Worm (Caenorhabditis elegans): ENCODE results near the gene hil-2.

Gene hil-2

DNA sequence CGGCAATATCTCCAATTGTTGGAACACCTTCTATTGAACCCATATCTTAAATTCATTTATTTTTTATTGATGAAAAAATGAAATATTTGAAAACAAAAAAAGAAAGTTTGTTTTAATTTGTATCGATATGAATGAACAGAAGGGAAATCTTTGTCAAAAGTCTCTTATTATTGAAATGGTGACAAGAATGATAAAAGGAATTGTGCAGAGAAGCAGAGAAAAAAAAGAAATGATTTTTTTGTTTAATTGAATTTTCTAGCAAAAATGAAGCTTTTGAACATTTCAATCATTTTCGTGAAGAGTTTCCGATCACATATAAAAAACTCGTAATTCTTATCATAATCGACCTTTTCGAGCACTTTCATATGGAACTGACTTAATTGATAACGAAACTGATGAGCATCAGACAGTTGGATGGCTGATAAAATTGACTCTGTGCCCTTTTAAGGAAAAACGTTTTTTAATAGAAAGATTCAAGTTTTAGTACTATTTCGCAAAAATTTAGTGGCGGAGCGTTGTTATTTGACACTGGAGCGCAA is 18.3 kb upstream of the hil-2 start, which contains the start of the genes aat-4 and T13A10.1:
TSS of gene aat-4 (minus strand) at position 51 of the 539 bp plus-strand sequence.
TSS of gene T13A10.1 (plus strand) at position 411 of the 539 bp plus-strand sequence.
- TF ChIP-seq elt-2 (tag; optimal IDR thresholded peaks at IDR 0.05) (peak; percentile 78), pag-3 (tag; optimal IDR thresholded peaks at IDR 0.05; ENCODE audit: borderline replicate concordance) (no peak), lim-6 (tag; optimal IDR thresholded peaks at IDR 0.05) (no peak), ceh-48 (tag; optimal IDR thresholded peaks at IDR 0.05) (no peak), zip-5 (tag; optimal IDR thresholded peaks at IDR 0.05) (no peak), ceh-24 (tag; optimal IDR thresholded peaks at IDR 0.05) (no peak)

DNA sequence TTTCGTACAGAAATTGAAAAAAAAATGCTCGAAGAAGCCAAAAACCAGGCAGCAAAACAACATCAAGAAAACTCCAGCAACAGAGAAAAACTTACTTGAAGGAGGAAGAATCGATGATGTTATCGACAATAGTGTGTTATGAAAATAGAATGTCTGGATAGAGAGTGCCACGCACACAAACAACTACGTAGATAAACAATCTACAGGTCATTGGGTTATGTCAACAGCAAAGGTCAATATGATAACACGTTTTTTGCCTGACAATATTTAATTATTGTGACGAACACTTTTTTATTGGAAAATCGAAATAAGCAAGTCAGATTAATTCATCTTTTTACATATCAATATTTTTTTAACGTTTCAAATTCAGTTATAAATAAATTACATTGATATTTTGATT is 14.6 kb upstream of the hil-2 start, which contains the start of gene sams-5:
TSS of gene sams-5 (minus strand) at position 131 of the 400 bp plus-strand sequence.
- TF ChIP-seq ceh-18 (tag; optimal IDR thresholded peaks at IDR 0.05) (no peak), ceh-19 (GFP tag; optimal IDR thresholded peaks at IDR 0.05) (no peak), ceh-14 (tag; optimal IDR thresholded peaks at IDR 0.05) (no peak), sox-4 (tag; optimal IDR thresholded peaks at IDR 0.05) (no peak), ceh-30 (tag; optimal IDR thresholded peaks at IDR 0.05) (no peak), F13H6.1 (tag; optimal IDR thresholded peaks at IDR 0.05) (no peak), elt-2 (tag; optimal IDR thresholded peaks at IDR 0.05) (peak; percentile 58), unc-55 (GFP tag; optimal IDR thresholded peaks at IDR 0.05) (no peak), Y22D7AL.16 (tag; optimal IDR thresholded peaks at IDR 0.05) (no peak)

DNA sequence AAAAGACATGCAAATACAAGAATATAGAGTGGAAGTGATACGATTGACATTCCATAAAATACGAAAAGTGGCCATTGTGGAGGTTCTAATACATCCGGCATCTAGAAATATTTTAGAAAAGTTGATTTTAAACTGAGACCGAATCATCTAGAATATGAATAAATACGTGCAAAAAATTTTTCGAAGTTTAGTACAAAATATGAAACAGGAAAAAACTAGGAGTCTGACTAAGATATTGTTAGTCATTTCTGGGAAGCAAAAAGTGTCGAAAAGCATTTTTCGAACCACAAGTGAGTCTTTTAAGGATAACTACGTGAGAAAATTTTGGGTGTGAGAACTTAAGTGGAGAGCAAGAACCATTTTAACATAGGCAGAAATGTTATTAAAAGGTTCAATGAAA is 11.9 kb upstream of the hil-2 start, which contains the start of gene srv-32:
TSS of gene srv-32 (minus strand) at position 101 of the 400 bp plus-strand sequence.
- no peak for TF ChIP-seq ceh-30 (tag; optimal IDR thresholded peaks at IDR 0.05)
- TF ChIP-seq fkh-6 (tag; optimal IDR thresholded peaks at IDR 0.05): no peak
- no peak for TF ChIP-seq ref-2 (tag; optimal IDR thresholded peaks at IDR 0.05)
- no peak for TF ChIP-seq ceh-31 (tag; optimal IDR thresholded peaks at IDR 0.05)
- TF ChIP-seq K09A11.1 (tag; optimal IDR thresholded peaks at IDR 0.05; ENCODE audit: insufficient read depth): no peak
- TF ChIP-seq eyg-1 (tag; optimal IDR thresholded peaks at IDR 0.05): no peak
- no peak for TF ChIP-seq pag-3 (tag; optimal IDR thresholded peaks at IDR 0.05; ENCODE audit: borderline replicate concordance)
- no peak for TF ChIP-seq madf-2 (tag; optimal IDR thresholded peaks at IDR 0.05)
- TF ChIP-seq ttx-3 (tag; optimal IDR thresholded peaks at IDR 0.05): no peak

DNA sequence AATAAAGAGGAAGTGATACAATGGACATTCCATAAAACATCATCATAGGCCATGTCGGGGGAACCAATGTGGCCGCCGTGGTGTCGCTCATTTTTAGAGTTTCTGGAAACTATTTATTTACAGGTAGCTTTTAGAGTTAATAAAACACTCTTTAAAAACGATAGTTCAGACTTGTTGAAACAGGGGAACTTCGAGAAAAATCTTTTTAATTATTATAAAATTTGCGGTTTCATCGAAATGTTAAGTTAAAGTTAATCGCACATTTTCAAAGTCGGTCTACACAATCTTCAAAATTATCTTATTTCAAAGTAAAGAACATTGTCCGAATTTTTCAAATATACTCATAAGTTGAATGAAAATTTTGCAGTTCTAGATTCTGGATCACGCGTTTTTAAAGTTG is 9.8 kb upstream of the hil-2 start, which contains the start of gene ops-1:
TSS of gene ops-1 (minus strand) at position 101 of the 400 bp plus-strand sequence.
- TF ChIP-seq fkh-6 (tag; optimal IDR thresholded peaks at IDR 0.05) (no peak), elt-4 (tag; optimal IDR thresholded peaks at IDR 0.05) (no peak), fax-1 (tag; optimal IDR thresholded peaks at IDR 0.05) (no peak), T23F11.4 (GFP tag; optimal IDR thresholded peaks at IDR 0.05) (no peak), ceh-48 (tag; optimal IDR thresholded peaks at IDR 0.05) (no peak)

DNA sequence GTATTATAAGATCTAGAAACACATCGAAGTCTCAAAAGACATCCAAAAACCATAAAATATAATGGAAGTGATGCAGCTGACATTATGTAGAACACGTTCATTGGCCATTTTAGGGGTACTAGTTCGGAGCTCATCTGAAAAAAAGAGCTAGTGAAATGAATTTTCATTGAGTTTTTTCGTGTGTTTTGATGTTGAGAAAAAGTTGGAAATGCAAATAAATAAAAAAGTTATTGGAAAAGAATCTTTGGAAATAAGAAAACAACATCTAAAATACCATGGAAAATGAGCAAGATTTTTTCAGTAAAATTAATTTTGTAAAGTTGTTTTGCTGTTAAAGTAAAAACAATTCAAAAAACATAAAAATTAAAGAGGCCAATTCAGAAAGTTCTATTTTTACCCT is 3.3 kb upstream of the hil-2 start, which contains the start of gene srv-24:
TSS of gene srv-24 (minus strand) at position 101 of the 400 bp plus-strand sequence.
- TF ChIP-seq ceh-45 (GFP tag; IDR thresholded peaks at IDR 0.05) (no peak), hlh-8 (tag; optimal IDR thresholded peaks at IDR 0.05) (no peak), hlh-13 (GFP tag; optimal IDR thresholded peaks at IDR 0.05) (no peak), C38D4.7 (GFP tag; optimal IDR thresholded peaks at IDR 0.05) (no peak), pax-1 (tag; optimal IDR thresholded peaks at IDR 0.05) (no peak)

DNA sequence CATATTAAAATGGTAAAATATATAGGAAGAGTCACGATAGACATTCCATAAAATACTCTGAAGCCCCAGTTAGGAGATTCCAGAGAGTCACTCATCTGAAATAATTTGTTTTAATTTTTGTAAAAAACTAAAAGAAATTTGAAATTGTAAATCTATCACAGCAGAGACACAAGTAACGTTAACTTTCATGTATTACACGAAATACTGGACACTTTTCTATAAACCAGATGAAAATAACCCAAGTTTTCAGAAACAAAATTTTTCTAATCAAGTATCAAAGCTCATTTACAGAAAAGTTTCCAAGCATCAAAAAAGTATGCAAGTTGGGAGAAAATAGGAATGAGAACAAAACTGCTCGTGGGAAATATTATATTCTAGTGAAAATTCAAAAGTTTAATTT is 4.2 kb downstream of the hil-2 start, which contains the start of gene srv-27:
TSS of gene srv-27 (minus strand) at position 101 of the 400 bp plus-strand sequence.
- TF ChIP-seq ceh-30 (tag; optimal IDR thresholded peaks at IDR 0.05) (no peak), ttx-3 (tag; optimal IDR thresholded peaks at IDR 0.05) (no peak), C08G9.2 (tag; optimal IDR thresholded peaks at IDR 0.05) (no peak), K09A11.1 (tag; optimal IDR thresholded peaks at IDR 0.05; ENCODE audit: insufficient read depth) (no peak), che-1 (tag; optimal IDR thresholded peaks at IDR 0.05) (no peak), fkh-10 (GFP tag; optimal IDR thresholded peaks at IDR 0.05) (no peak), lin-11 (tag; optimal IDR thresholded peaks at IDR 0.05) (no peak), elt-2 (tag; optimal IDR thresholded peaks at IDR 0.05) (no peak), pax-1 (tag; optimal IDR thresholded peaks at IDR 0.05) (no peak), ceh-19 (GFP tag; optimal IDR thresholded peaks at IDR 0.05) (no peak), zip-5 (tag; optimal IDR thresholded peaks at IDR 0.05) (no peak), eyg-1 (tag; optimal IDR thresholded peaks at IDR 0.05) (no peak), gmeb-2 (tag; optimal IDR thresholded peaks at IDR 0.05) (no peak), nhr-232 (tag; optimal IDR thresholded peaks at IDR 0.05) (no peak), pag-3 (tag; optimal IDR thresholded peaks at IDR 0.05; ENCODE audit: borderline replicate concordance) (no peak), hlh-6 (tag; optimal IDR thresholded peaks at IDR 0.05) (no peak), mec-3 (tag; optimal IDR thresholded peaks at IDR 0.05; ENCODE audit: borderline replicate concordance) (no peak), tbx-7 (tag; optimal IDR thresholded peaks at IDR 0.05) (no peak), fkh-6 (tag; optimal IDR thresholded peaks at IDR 0.05) (no peak), F13H6.1 (tag; optimal IDR thresholded peaks at IDR 0.05) (no peak)
